Worm (Caenorhabditis elegans) whole organism, midembryonic: ENCODE results near the gene trap-2.

Experiments
- cog-1 ChIP-seq: sonication (generic microtip); optimal IDR thresholded peaks from 2 replicates; lab custom pipeline; 2016; ENCODE audit warnings: missing genetic modification characterization, missing compliant biosample characterization
- klf-2 ChIP-seq: fragments of 200-800 bp; sonication (Bioruptor generic); conservative IDR thresholded peaks from 2 replicates; pipeline ENCODE4 v1.3.6; 2022; ENCODE audit warnings: missing genetic modification reagents, missing genetic modification characterization, missing compliant biosample characterization
- ref-1 ChIP-seq: fragments of 200-800 bp; sonication (Bioruptor generic); conservative IDR thresholded peaks from 2 replicates; pipeline ENCODE4 v1.3.6; 2022; ENCODE audit warnings: missing genetic modification reagents, missing genetic modification characterization, missing compliant biosample characterization

DNA sequence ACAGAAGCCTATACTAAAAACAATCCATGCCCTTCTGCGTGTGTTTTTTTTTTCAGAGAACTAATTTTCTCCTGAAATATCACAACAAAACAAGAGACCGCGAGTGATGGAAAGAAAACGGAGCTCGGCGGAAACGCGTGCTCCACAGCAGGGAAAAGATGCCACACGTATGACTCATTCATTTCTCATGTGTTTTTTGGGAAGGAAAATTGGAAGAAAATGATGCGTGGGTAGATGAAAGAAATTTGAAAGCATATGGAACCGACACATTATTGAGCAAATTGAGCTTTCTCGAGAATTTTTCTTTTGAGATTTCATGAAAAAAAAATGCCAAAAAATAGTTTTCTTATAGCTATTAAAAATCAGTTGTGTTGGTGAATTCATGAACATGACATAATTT is 41.6 kb downstream of the trap-2 start:
- TF ChIP-seq cog-1 (tag; lab: Kevin White, UChicago) (no peak), klf-2 (GFP tag; lab: Robert Waterston, UW) (no peak), ref-1 (GFP tag; lab: Robert Waterston, UW) (no peak)
